Fruit fly (Drosophila melanogaster) whole organism, embryonic: Measurements from ENCODE around the gene RpL37A.
A peak's percentile ranks its signal among the peaks of the same experiment; 100 is the strongest.

ENCODE experiments used
- Atf6 ChIP-seq: fragments of 200-800 bp; sonication (Bioruptor generic); IDR thresholded peaks from 2 replicates; pipeline ENCODE4 v1.3.6; 2022; ENCODE audit warnings: missing biosample characterization, missing genetic modification characterization
- BEAF-32 ChIP-seq: fragments of 200-800 bp; sonication (Bioruptor generic); optimal IDR thresholded peaks from 3 replicates; lab custom pipeline; 2017; ENCODE audit warnings: missing biosample characterization, missing genetic modification characterization, mild to moderate bottlenecking, moderate library complexity, missing genetic modification reagents
- Bgb ChIP-seq: fragments of 200-800 bp; sonication (Bioruptor generic); IDR thresholded peaks from 2 replicates; pipeline ENCODE4 v1.3.6; 2022; ENCODE audit warnings: missing biosample characterization, missing genetic modification characterization; ENCODE audit not compliant: partially characterized antibody
- CG10366 ChIP-seq: fragments of 200-800 bp; sonication (Bioruptor generic); IDR thresholded peaks from 2 replicates; pipeline ENCODE4 v1.3.6; 2022; ENCODE audit warnings: missing biosample characterization, missing genetic modification characterization
- CG12155 ChIP-seq: fragments of 200-800 bp; sonication (Bioruptor generic); optimal IDR thresholded peaks from 3 replicates; lab custom pipeline; 2016; ENCODE audit warnings: missing biosample characterization, missing genetic modification characterization
- CG1233 ChIP-seq: fragments of 200-800 bp; sonication (Bioruptor generic); optimal IDR thresholded peaks from 4 replicates; lab custom pipeline; 2018; ENCODE audit warnings: missing biosample characterization, mild to moderate bottlenecking, missing genetic modification characterization
- CG12942 ChIP-seq: fragments of 200-800 bp; sonication (Bioruptor generic); optimal IDR thresholded peaks from 3 replicates; lab custom pipeline; 2016; ENCODE audit warnings: missing biosample characterization, missing genetic modification characterization
- CG14014 ChIP-seq: fragments of 200-800 bp; sonication (Bioruptor generic); IDR thresholded peaks from 2 replicates; pipeline ENCODE4 v1.3.6; 2022; ENCODE audit warnings: missing biosample characterization, missing genetic modification characterization
- CG14441 ChIP-seq: fragments of 200-800 bp; sonication (Bioruptor generic); IDR thresholded peaks from 2 replicates; pipeline ENCODE4 v1.3.6; 2022; ENCODE audit warnings: missing biosample characterization, missing genetic modification characterization
- CG16863 ChIP-seq: fragments of 200-800 bp; sonication (Bioruptor generic); optimal IDR thresholded peaks from 3 replicates; lab custom pipeline; 2016; ENCODE audit warnings: missing biosample characterization, missing genetic modification characterization
- CG1792 ChIP-seq: fragments of 200-800 bp; sonication (Bioruptor generic); optimal IDR thresholded peaks from 2 replicates; lab custom pipeline; 2016; ENCODE audit warnings: missing biosample characterization, missing genetic modification characterization
- CG2199 ChIP-seq: fragments of 200-800 bp; sonication (Bioruptor generic); IDR thresholded peaks from 3 replicates; pipeline ENCODE4 v1.3.6; 2022; ENCODE audit warnings: missing biosample characterization, missing genetic modification characterization
- CG32532 ChIP-seq: fragments of 200-800 bp; sonication (Bioruptor generic); IDR thresholded peaks from 2 replicates; pipeline ENCODE4 v1.3.6; 2022; ENCODE audit warnings: missing biosample characterization, missing genetic modification characterization
- CG34224 ChIP-seq: fragments of 200-800 bp; sonication (Bioruptor generic); IDR thresholded peaks from 3 replicates; pipeline ENCODE4 v1.3.6; 2022; ENCODE audit warnings: missing biosample characterization, missing genetic modification characterization; ENCODE audit not compliant: partially characterized antibody
- CG4820 ChIP-seq: fragments of 200-800 bp; sonication (Bioruptor generic); optimal IDR thresholded peaks from 3 replicates; lab custom pipeline; 2016; ENCODE audit warnings: missing biosample characterization, missing genetic modification characterization
- CG7271 ChIP-seq: fragments of 200-800 bp; sonication (Bioruptor generic); optimal IDR thresholded peaks from 2 replicates; lab custom pipeline; 2018; ENCODE audit warnings: missing biosample characterization, mild to moderate bottlenecking, missing genetic modification characterization, moderate library complexity
- CG8290 ChIP-seq, 3 experiments: fragments of 200-800 bp; sonication (Bioruptor generic); optimal IDR thresholded peaks; 2 replicates each; lab custom pipeline; 2016 to 2019; ENCODE audit warnings: missing biosample characterization in 3 of 3, missing genetic modification characterization in 3 of 3, mild to moderate bottlenecking in 2 of 3, moderate library complexity in 1 of 3
- CrebB ChIP-seq: fragments of 200-800 bp; sonication (Bioruptor generic); optimal IDR thresholded peaks from 3 replicates; lab custom pipeline; 2018; ENCODE audit warnings: missing biosample characterization, mild to moderate bottlenecking, missing genetic modification characterization
- Dad ChIP-seq: fragments of 200-800 bp; sonication (Bioruptor generic); optimal IDR thresholded peaks from 3 replicates; lab custom pipeline; 2016; ENCODE audit warnings: missing biosample characterization, missing genetic modification characterization
- Dbx ChIP-seq: fragments of 200-800 bp; sonication (Bioruptor generic); IDR thresholded peaks from 3 replicates; pipeline ENCODE4 v1.3.6; 2022; ENCODE audit warnings: missing biosample characterization, missing genetic modification characterization
- Dll ChIP-seq: fragments of 200-800 bp; sonication (Bioruptor generic); IDR thresholded peaks from 4 replicates; pipeline ENCODE4 v1.3.6; 2022; ENCODE audit warnings: missing biosample characterization, missing genetic modification characterization; ENCODE audit not compliant: partially characterized antibody
- Doc3 ChIP-seq: fragments of 200-800 bp; sonication (Bioruptor generic); IDR thresholded peaks from 3 replicates; pipeline ENCODE4 v1.3.6; 2022; ENCODE audit warnings: missing biosample characterization, missing genetic modification characterization; ENCODE audit not compliant: partially characterized antibody
- E2f2 ChIP-seq: fragments of 200-800 bp; sonication (Bioruptor generic); IDR thresholded peaks from 2 replicates; pipeline ENCODE4 v1.3.6; 2022; ENCODE audit warnings: missing biosample characterization, missing genetic modification characterization
- H15 ChIP-seq: fragments of 200-800 bp; sonication (Bioruptor generic); IDR thresholded peaks from 3 replicates; pipeline ENCODE4 v1.3.6; 2022; ENCODE audit warnings: missing biosample characterization, missing genetic modification characterization
- Hey ChIP-seq: fragments of 200-800 bp; sonication (Bioruptor generic); optimal IDR thresholded peaks from 3 replicates; lab custom pipeline; 2018; ENCODE audit warnings: missing biosample characterization, mild to moderate bottlenecking, missing genetic modification characterization
- MBD-R2 ChIP-seq: fragments of 200-800 bp; sonication (Bioruptor generic); IDR thresholded peaks from 2 replicates; pipeline ENCODE4 v1.3.6; 2022; ENCODE audit warnings: missing biosample characterization, missing genetic modification characterization
- Mad ChIP-seq: fragments of 200-800 bp; sonication (Bioruptor generic); optimal IDR thresholded peaks from 2 replicates; lab custom pipeline; 2016; ENCODE audit warnings: missing biosample characterization, missing genetic modification characterization
- NC2β ChIP-seq: fragments of 200-800 bp; sonication (Bioruptor generic); optimal IDR thresholded peaks from 2 replicates; lab custom pipeline; 2016; ENCODE audit warnings: missing biosample characterization, missing genetic modification characterization
- Scr ChIP-seq: fragments of 200-800 bp; sonication (Bioruptor generic); IDR thresholded peaks from 2 replicates; pipeline ENCODE4 v1.3.6; 2022; ENCODE audit warnings: missing biosample characterization, missing genetic modification characterization; ENCODE audit not compliant: partially characterized antibody
- amos ChIP-seq: fragments of 200-800 bp; sonication (Bioruptor generic); IDR thresholded peaks from 2 replicates; pipeline ENCODE4 v1.3.6; 2022; ENCODE audit warnings: missing biosample characterization, missing genetic modification characterization; ENCODE audit not compliant: partially characterized antibody
- cato ChIP-seq: fragments of 200-800 bp; sonication (Bioruptor generic); optimal IDR thresholded peaks from 2 replicates; lab custom pipeline; 2016; ENCODE audit warnings: missing biosample characterization, missing genetic modification characterization, borderline replicate concordance
- chinmo ChIP-seq: fragments of 200-800 bp; sonication (Bioruptor generic); IDR thresholded peaks from 4 replicates; pipeline ENCODE4 v1.3.6; 2022; ENCODE audit warnings: missing biosample characterization, missing genetic modification characterization; ENCODE audit not compliant: partially characterized antibody
- crol ChIP-seq: fragments of 200-800 bp; sonication (Bioruptor generic); IDR thresholded peaks from 2 replicates; pipeline ENCODE4 v1.3.6; 2022; ENCODE audit warnings: missing biosample characterization, missing genetic modification characterization
- dati ChIP-seq: fragments of 200-800 bp; sonication (Bioruptor generic); IDR thresholded peaks from 2 replicates; pipeline ENCODE4 v1.3.6; 2022; ENCODE audit warnings: missing biosample characterization, missing genetic modification characterization
- dysf ChIP-seq: fragments of 200-800 bp; sonication (Bioruptor generic); IDR thresholded peaks from 3 replicates; pipeline ENCODE4 v1.3.6; 2022; ENCODE audit warnings: missing biosample characterization, missing genetic modification characterization
- fd3F ChIP-seq: fragments of 200-800 bp; sonication (Bioruptor generic); optimal IDR thresholded peaks from 2 replicates; lab custom pipeline; 2018; ENCODE audit warnings: missing biosample characterization, mild to moderate bottlenecking, missing genetic modification characterization, moderate library complexity
- fru ChIP-seq: fragments of >200 bp; optimal IDR thresholded peaks from 2 replicates; lab custom pipeline; 2017
- ftz-f1 ChIP-seq: fragments of 200-800 bp; sonication (Bioruptor generic); optimal IDR thresholded peaks from 2 replicates; lab custom pipeline; 2016; ENCODE audit warnings: missing biosample characterization, missing genetic modification characterization
- gfzf ChIP-seq: fragments of 200-800 bp; sonication (Bioruptor generic); optimal IDR thresholded peaks from 2 replicates; lab custom pipeline; 2016; ENCODE audit warnings: missing biosample characterization, mild to moderate bottlenecking, missing genetic modification characterization, moderate library complexity
- hbn ChIP-seq: fragments of 200-800 bp; sonication (Bioruptor generic); IDR thresholded peaks from 2 replicates; pipeline ENCODE4 v1.3.6; 2022; ENCODE audit warnings: missing biosample characterization, missing genetic modification characterization; ENCODE audit not compliant: partially characterized antibody
- inv ChIP-seq: fragments of 200-800 bp; sonication (Bioruptor generic); IDR thresholded peaks from 2 replicates; pipeline ENCODE4 v1.3.6; 2022; ENCODE audit warnings: missing biosample characterization, missing genetic modification characterization; ENCODE audit not compliant: partially characterized antibody
- pan ChIP-seq, 4 experiments: fragments of >200 bp in 3 of 4; fragments of 200-800 bp in 1 of 4; sonication (Bioruptor generic) in 1 of 4; optimal IDR thresholded peaks in 3 of 4; IDR thresholded peaks in 1 of 4; 2 replicates each; pipeline versions ENCODE4 v1.3.6 to Lab custom; 2017 to 2022; ENCODE audit warnings: missing biosample characterization in 2 of 4, missing genetic modification characterization in 2 of 4, mixed read lengths in 1 of 4
- phol ChIP-seq: fragments of 200-800 bp; sonication (Bioruptor generic); optimal IDR thresholded peaks from 3 replicates; lab custom pipeline; 2018; ENCODE audit warnings: missing biosample characterization, mild to moderate bottlenecking, missing genetic modification characterization, moderate library complexity
- pros ChIP-seq: fragments of 200-800 bp; sonication (Bioruptor generic); optimal IDR thresholded peaks from 3 replicates; lab custom pipeline; 2019; ENCODE audit warnings: missing biosample characterization, mild to moderate bottlenecking, missing genetic modification characterization, moderate library complexity
- row ChIP-seq: fragments of 200-800 bp; sonication (Bioruptor generic); IDR thresholded peaks from 3 replicates; pipeline ENCODE4 v1.3.6; 2022; ENCODE audit warnings: missing biosample characterization, missing genetic modification characterization
- sens ChIP-seq: fragments of 200-800 bp; sonication (Bioruptor generic); peaks from one replicate; lab custom pipeline; 2016; ENCODE audit warnings: missing biosample characterization, missing genetic modification characterization
- sob ChIP-seq: fragments of 200-800 bp; sonication (Bioruptor generic); IDR thresholded peaks from 2 replicates; pipeline ENCODE4 v1.3.6; 2022; ENCODE audit warnings: missing biosample characterization, missing genetic modification characterization
- sqz ChIP-seq: fragments of 200-800 bp; sonication (Bioruptor generic); optimal IDR thresholded peaks from 3 replicates; lab custom pipeline; 2018; ENCODE audit warnings: missing biosample characterization, mild to moderate bottlenecking, missing genetic modification characterization
- unc-4 ChIP-seq: fragments of 200-800 bp; sonication (Bioruptor generic); IDR thresholded peaks from 2 replicates; pipeline ENCODE4 v1.3.6; 2022; ENCODE audit warnings: missing biosample characterization, missing genetic modification characterization; ENCODE audit not compliant: partially characterized antibody
- z ChIP-seq: fragments of 200-800 bp; sonication (Bioruptor generic); IDR thresholded peaks from 3 replicates; pipeline ENCODE4 v1.3.6; 2022; ENCODE audit warnings: missing biosample characterization, missing genetic modification characterization

Gene RpL37A

dm6 chr2L:5058094-5058493 lies 12.7 kb upstream of the RpL37A start, which contains the start of gene Nepl3 (continued):
- TF ChIP-seq Dll (GFP tag; lab: Robert Waterston, UW) (peak; percentile 69), dysf (no peak), CG8290 (GFP tag; optimal IDR thresholded peaks at IDR 0.05; lab: Kevin White, UChicago) (no peak), CG8290 (tag; optimal IDR thresholded peaks at IDR 0.05; lab: Kevin White, UChicago) (no peak), inv (GFP tag; lab: Robert Waterston, UW) (peak; percentile 23; the same call in 1 of the 2 replicates), chinmo (no peak), CG1792 (no peak), CG32532 (GFP tag; lab: Robert Waterston, UW) (no peak), crol (GFP tag; lab: Robert Waterston, UW) (no peak), CG12155 (GFP tag; lab: Kevin White, UChicago) (no peak), Bgb (GFP tag; lab: Robert Waterston, UW) (peak; percentile 47; the same call in 1 of the 2 replicates), dati (GFP tag; lab: Robert Waterston, UW) (no peak), CG14441 (GFP tag; lab: Robert Waterston, UW) (no peak), Dbx (GFP tag; lab: Robert Waterston, UW) (no peak), CG34224 (GFP tag; lab: Robert Waterston, UW) (peak; percentile 63), MBD-R2 (GFP tag; lab: Robert Waterston, UW) (peak; percentile 53), CG4820 (GFP tag; lab: Kevin White, UChicago) (no peak), CrebB (no peak), BEAF-32 (peak; percentile 65), row (peak; percentile 37; the same call in 2 of the 3 replicates), CG7271 (tag; lab: Kevin White, UChicago) (no peak), ftz-f1 (GFP tag; lab: Kevin White, UChicago) (no peak), phol (tag; lab: Kevin White, UChicago) (no peak), CG2199 (GFP tag; lab: Robert Waterston, UW) (no peak), E2f2 (GFP tag; lab: Robert Waterston, UW) (peak; percentile 56; the same call in 1 of the 2 replicates), CG14014 (GFP tag; lab: Robert Waterston, UW) (no peak), CG10366 (GFP tag; lab: Robert Waterston, UW) (no peak), Scr (GFP tag; lab: Robert Waterston, UW) (peak; percentile 69), fd3F (no peak), CG1233 (no peak), sob (GFP tag; lab: Robert Waterston, UW) (no peak), amos (GFP tag; lab: Robert Waterston, UW) (peak; percentile 51; the same call in 1 of the 2 replicates), fru (lab: Kevin White, UChicago) (no peak), z (no peak), Dad (GFP tag; lab: Kevin White, UChicago) (no peak), cato (GFP tag; lab: Kevin White, UChicago) (no peak), Atf6 (GFP tag; lab: Robert Waterston, UW) (no peak), unc-4 (GFP tag; lab: Robert Waterston, UW) (peak; percentile 69), NC2β (GFP tag; lab: Kevin White, UChicago) (no peak), pan (optimal IDR thresholded peaks at IDR 0.05; lab: Kevin White, UChicago) (no peak), pan (GFP tag; optimal IDR thresholded peaks at IDR 0.05 in 1 of 2, IDR thresholded peaks at IDR 0.05 in 1 of 2) (no peak), CG12942 (GFP tag; lab: Kevin White, UChicago) (no peak), CG16863 (GFP tag; lab: Kevin White, UChicago) (no peak), Doc3 (peak; percentile 65), sqz (peak; percentile 12), sens (no peak), hbn (GFP tag; lab: Robert Waterston, UW) (0 out of 2 replicates have a peak, but pooled peaks have one; percentile 51), H15 (GFP tag; lab: Robert Waterston, UW) (no peak), Hey (tag; lab: Kevin White, UChicago) (no peak), pros (no peak), gfzf (peak; percentile 65), Mad (GFP tag; lab: Kevin White, UChicago) (no peak)
